Worm (Caenorhabditis elegans): ENCODE measurements around the gene C05G5.3.

DNA sequence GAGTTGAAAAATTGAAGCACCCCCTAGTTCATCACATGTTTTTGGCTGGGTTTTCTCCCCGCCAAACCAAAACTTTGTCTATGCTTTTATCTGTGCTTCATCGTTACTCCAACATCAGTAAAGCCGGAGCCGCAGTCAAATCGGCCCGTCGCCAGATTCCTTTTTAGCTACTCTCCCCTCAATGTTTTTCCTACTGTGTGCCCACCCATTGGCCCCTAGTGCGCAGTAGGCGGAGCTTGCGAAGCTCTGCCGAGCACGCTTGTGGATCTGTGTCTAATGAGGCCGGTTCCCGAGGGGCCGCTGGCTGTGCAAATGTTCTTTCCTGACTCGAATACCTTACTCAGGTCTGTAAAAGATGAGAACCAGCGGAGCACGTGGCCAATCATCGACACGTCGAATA lies 24.5 kb upstream of the C05G5.3 start:
- TF ChIP-seq lir-3 (tag; optimal IDR thresholded peaks at IDR 0.05; ENCODE audit: poor library complexity) (no peak), zag-1 (tag; optimal IDR thresholded peaks at IDR 0.05) (no peak)

All from whole organism, L1 larva.